Worm (Caenorhabditis elegans): ENCODE data around the gene osm-5.
A peak's percentile ranks its signal among the peaks of the same experiment; 100 is the strongest.

The osm-5 gene

ce11 chrX:3022330-3023088 lies 38.4 kb downstream of the osm-5 start:
- TF ChIP-seq nfya-2 (GFP tag; IDR thresholded peaks at IDR 0.05) (no peak), snpc-1.1 (tag; optimal IDR thresholded peaks at IDR 0.05; ENCODE audit: insufficient read depth) (no peak), pha-4 (tag; optimal IDR thresholded peaks at IDR 0.05) (no peak), cebp-1 (GFP tag; IDR thresholded peaks at IDR 0.05) (peak; percentile 56; the same call in 1 of the 2 replicates), cebp-1 (tag; optimal IDR thresholded peaks at IDR 0.05) (peak; percentile 89), ztf-28 (GFP tag; IDR thresholded peaks at IDR 0.05) (no peak), C17E4.6 (GFP tag; IDR thresholded peaks at IDR 0.05) (no peak), ceh-100 (GFP tag; IDR thresholded peaks at IDR 0.05) (no peak), nfya-1 (tag; optimal IDR thresholded peaks at IDR 0.05; ENCODE audit: borderline replicate concordance, insufficient read depth) (no peak), D2030.7 (GFP tag; IDR thresholded peaks at IDR 0.05) (no peak)

ce11 chrX:3023552-3024183 lies 39.6 kb downstream of the osm-5 start:
- TF ChIP-seq F10E7.11 (tag; optimal IDR thresholded peaks at IDR 0.05) = no peak
- TF ChIP-seq nfya-1 (tag; optimal IDR thresholded peaks at IDR 0.05; ENCODE audit: borderline replicate concordance, insufficient read depth) = no peak
- no peak for TF ChIP-seq somi-1 (GFP tag; optimal IDR thresholded peaks at IDR 0.05)
- TF ChIP-seq gei-17 (GFP tag; optimal IDR thresholded peaks at IDR 0.05) = no peak
- no peak for TF ChIP-seq F55B11.4 (tag; optimal IDR thresholded peaks at IDR 0.05; ENCODE audit: borderline replicate concordance, insufficient read depth)
- TF ChIP-seq attf-3 (GFP tag; conservative IDR thresholded peaks at IDR 0.05) = no peak
- TF ChIP-seq sea-2 (GFP tag; IDR thresholded peaks at IDR 0.05) = no peak
- no peak for TF ChIP-seq D2030.7 (GFP tag; IDR thresholded peaks at IDR 0.05)
- no peak for TF ChIP-seq hmg-20 (GFP tag; IDR thresholded peaks at IDR 0.05)
- no peak for TF ChIP-seq Y79H2A.3 (GFP tag; conservative IDR thresholded peaks at IDR 0.05)

DNA sequence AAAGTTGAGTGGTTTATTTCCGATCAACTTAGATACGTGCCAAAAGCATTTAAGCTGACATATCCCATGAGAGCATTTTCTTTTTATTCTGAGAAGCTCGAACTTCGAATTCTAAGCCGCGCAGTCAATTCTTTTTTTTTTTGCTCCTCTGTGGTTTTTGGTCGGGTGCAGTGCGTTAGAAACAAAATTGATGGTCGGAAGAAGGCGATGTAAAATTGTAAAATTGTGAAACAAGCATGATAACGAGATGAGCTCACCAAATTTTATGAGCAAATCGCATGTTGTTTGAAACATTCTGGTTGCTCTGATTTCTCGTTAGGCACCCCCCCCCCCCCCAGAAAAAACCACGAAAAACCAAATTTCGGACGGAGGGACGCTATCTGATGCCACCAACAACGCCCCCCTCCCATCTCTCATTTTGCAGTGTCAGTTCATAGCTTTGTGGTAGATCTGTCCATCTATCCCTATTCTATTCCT lies 40.6 kb downstream of the osm-5 start, which contains the start of gene aqp-7:
Gene aqp-7 (plus strand): TSS at position 427 of the 477 bp plus-strand sequence.
- TF ChIP-seq ceh-58 (GFP tag; IDR thresholded peaks at IDR 0.05) (no peak), rec-8 (tag; optimal IDR thresholded peaks at IDR 0.05) (no peak), ccch-3 (GFP tag; optimal IDR thresholded peaks at IDR 0.05) (no peak), C06A6.2 (GFP tag; conservative IDR thresholded peaks at IDR 0.05) (no peak), lag-1 (GFP tag; IDR thresholded peaks at IDR 0.05) (no peak), ets-4 (GFP tag; optimal IDR thresholded peaks at IDR 0.05) (no peak), zim-3 (tag; optimal IDR thresholded peaks at IDR 0.05) (no peak)

ce11 chrX:3025145-3025544 lies 41.1 kb downstream of the osm-5 start:
- no peak for TF ChIP-seq efl-1 (GFP tag; optimal IDR thresholded peaks at IDR 0.05)
- no peak for TF ChIP-seq sea-2 (GFP tag; IDR thresholded peaks at IDR 0.05)

DNA sequence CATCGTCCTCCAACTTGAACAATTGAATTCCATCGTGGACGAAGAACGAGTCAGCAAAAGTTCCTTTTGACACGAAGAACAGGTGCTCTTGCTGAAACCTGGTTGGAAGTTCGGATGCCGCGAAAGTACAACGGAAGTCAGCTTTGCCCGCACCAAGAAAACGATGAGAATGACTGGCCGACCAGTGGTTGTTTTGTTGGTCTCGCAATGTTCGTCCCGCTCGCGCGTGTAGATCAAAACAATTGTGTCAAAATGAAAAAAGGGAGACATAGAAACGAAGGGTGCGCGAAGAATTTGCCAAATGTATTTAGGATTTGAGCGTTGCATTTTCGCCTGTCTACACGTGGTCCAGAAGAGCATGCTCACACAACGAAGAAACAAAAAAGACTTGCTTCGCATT lies 45.0 kb downstream of the osm-5 start, which contains the start of gene M02F4.1:
Gene M02F4.1 (minus strand): TSS at position 101 of the 400 bp plus-strand sequence.
- TF ChIP-seq lin-26 (GFP tag; IDR thresholded peaks at IDR 0.05) = 0 out of 2 replicates have a peak, but pooled peaks have one; percentile 25
- no peak for TF ChIP-seq lin-40 (tag; optimal IDR thresholded peaks at IDR 0.05)
